Worm (Caenorhabditis elegans): ENCODE measurements around the gene C39B10.5.

DNA sequence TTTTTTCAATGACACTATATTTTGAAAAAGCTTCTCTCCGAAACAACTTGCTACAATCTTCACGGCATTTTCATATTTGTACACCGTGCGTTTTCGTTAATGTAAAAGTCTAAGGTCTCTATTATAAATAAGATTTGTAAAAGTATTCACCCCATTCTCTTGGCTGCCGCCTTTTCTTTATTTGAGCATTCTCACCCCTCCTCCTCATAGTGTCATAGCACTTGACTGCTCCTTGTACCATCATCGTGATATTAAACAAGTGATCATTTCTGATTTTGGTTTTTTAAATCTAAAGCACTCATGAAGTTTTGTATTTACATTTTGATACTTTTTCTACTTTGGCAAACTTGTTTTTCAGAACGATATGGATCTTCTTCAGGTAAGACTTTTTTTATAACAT, 40.3 kb upstream of the C39B10.5 start, which contains the start of gene ZC504.1:
- no peak for TF ChIP-seq med-1 (GFP tag; optimal IDR thresholded peaks at IDR 0.05; ENCODE audit: insufficient read depth)
- no peak for TF ChIP-seq tab-1 (GFP tag; IDR thresholded peaks at IDR 0.05)
- TF ChIP-seq ztf-29 (GFP tag; IDR thresholded peaks at IDR 0.05) = no peak
- TF ChIP-seq flt-1 (GFP tag; IDR thresholded peaks at IDR 0.05) = no peak
- TF ChIP-seq cog-1 (tag; optimal IDR thresholded peaks at IDR 0.05) = no peak
- no peak for TF ChIP-seq T22C8.4 (GFP tag; IDR thresholded peaks at IDR 0.05)
- no peak for TF ChIP-seq klf-2 (GFP tag; conservative IDR thresholded peaks at IDR 0.05)
- TF ChIP-seq ref-1 (GFP tag; conservative IDR thresholded peaks at IDR 0.05) = no peak
- TF ChIP-seq ztf-23 (GFP tag; IDR thresholded peaks at IDR 0.05) = no peak
